Worm (Caenorhabditis elegans) whole organism, L2 larva: ENCODE results near the gene F42A10.7.
A peak's percentile ranks its signal among the peaks of the same experiment; 100 is the strongest.

Experiments
- C34F6.9 ChIP-seq: fragments of 150-350 bp; optimal IDR thresholded peaks from 2 replicates; lab custom pipeline; 2014; ENCODE audit warnings: missing biosample characterization, missing genetic modification characterization
- F13H6.1 ChIP-seq: sonication (generic microtip); optimal IDR thresholded peaks from 2 replicates; lab custom pipeline; 2016; ENCODE audit warnings: missing genetic modification characterization, missing compliant biosample characterization
- R02D3.7 ChIP-seq: fragments of 150-350 bp; optimal IDR thresholded peaks from 2 replicates; lab custom pipeline; 2014; ENCODE audit warnings: missing biosample characterization, missing genetic modification characterization
- Y55F3AM.14 ChIP-seq: fragments of 200-800 bp; sonication (Bioruptor generic); optimal IDR thresholded peaks from 2 replicates; lab custom pipeline; 2018; ENCODE audit warnings: mild to moderate bottlenecking, missing genetic modification characterization, missing compliant biosample characterization
- ZK546.5 ChIP-seq: sonication (generic microtip); optimal IDR thresholded peaks from 2 replicates; lab custom pipeline; 2017; ENCODE audit warnings: missing biosample characterization, missing genetic modification characterization
- alr-1 ChIP-seq: fragments of 150-350 bp; optimal IDR thresholded peaks from 2 replicates; lab custom pipeline; 2014; ENCODE audit warnings: missing biosample characterization, missing genetic modification characterization
- aly-2 ChIP-seq: fragments of 150-350 bp; optimal IDR thresholded peaks from 2 replicates; lab custom pipeline; 2014; ENCODE audit warnings: missing biosample characterization, missing genetic modification characterization
- ama-1 ChIP-seq: fragments of 150-350 bp; optimal IDR thresholded peaks from 2 replicates; lab custom pipeline; 2018; ENCODE audit warnings: inconsistent platforms
- blmp-1 ChIP-seq: sonication (generic microtip); optimal IDR thresholded peaks from 2 replicates; lab custom pipeline; 2017; ENCODE audit warnings: missing genetic modification characterization, mild to moderate bottlenecking, missing compliant biosample characterization, antibody characterized with exemption, moderate library complexity; ENCODE audit not compliant: insufficient read depth
- ceh-16 ChIP-seq: fragments of 150-350 bp; optimal IDR thresholded peaks from 2 replicates; lab custom pipeline; 2014; ENCODE audit warnings: missing biosample characterization, missing genetic modification characterization
- ceh-82 ChIP-seq: fragments of 150-350 bp; optimal IDR thresholded peaks from 2 replicates; lab custom pipeline; 2014; ENCODE audit warnings: missing biosample characterization, missing genetic modification characterization
- crh-2 ChIP-seq: sonication (generic microtip); optimal IDR thresholded peaks from 2 replicates; lab custom pipeline; 2017; ENCODE audit warnings: missing biosample characterization, missing genetic modification characterization
- dmd-4 ChIP-seq: sonication (generic microtip); optimal IDR thresholded peaks from 2 replicates; lab custom pipeline; 2017; ENCODE audit warnings: missing biosample characterization, missing genetic modification characterization
- egl-27 ChIP-seq: sonication (generic microtip); optimal IDR thresholded peaks from 3 replicates; lab custom pipeline; 2017; ENCODE audit warnings: missing biosample characterization, missing genetic modification reagents, missing genetic modification characterization
- elt-1 ChIP-seq: fragments of 150-350 bp; optimal IDR thresholded peaks from 2 replicates; lab custom pipeline; 2014; ENCODE audit warnings: missing biosample characterization, missing genetic modification characterization
- elt-3 ChIP-seq: sonication (generic microtip); optimal IDR thresholded peaks from 2 replicates; lab custom pipeline; 2017; ENCODE audit warnings: missing biosample characterization, missing genetic modification characterization
- fos-1 ChIP-seq: fragments of 150-350 bp; optimal IDR thresholded peaks from 2 replicates; lab custom pipeline; 2014; ENCODE audit warnings: missing biosample characterization, missing genetic modification characterization
- gmeb-1 ChIP-seq: fragments of 150-350 bp; optimal IDR thresholded peaks from 2 replicates; lab custom pipeline; 2014; ENCODE audit warnings: missing biosample characterization, missing genetic modification characterization
- lin-11 ChIP-seq: fragments of 150-350 bp; sonication (generic microtip); optimal IDR thresholded peaks from 2 replicates; lab custom pipeline; 2014; ENCODE audit warnings: missing biosample characterization, missing genetic modification characterization, inconsistent platforms, mixed read lengths
- lin-13 ChIP-seq: fragments of 150-350 bp; optimal IDR thresholded peaks from 2 replicates; lab custom pipeline; 2014; ENCODE audit warnings: missing biosample characterization, missing genetic modification reagents, missing genetic modification characterization
- lsy-2 ChIP-seq, 2 experiments: fragments of 150-350 bp in 1 of 2; sonication (generic microtip) in 1 of 2; optimal IDR thresholded peaks; 2 replicates each; lab custom pipeline; 2014 to 2017; ENCODE audit warnings: missing biosample characterization in 2 of 2, missing genetic modification characterization in 2 of 2
- mab-5 ChIP-seq: fragments of 150-350 bp; optimal IDR thresholded peaks from 2 replicates; lab custom pipeline; 2014; ENCODE audit warnings: missing biosample characterization, missing genetic modification characterization
- mbf-1 ChIP-seq: sonication (generic microtip); optimal IDR thresholded peaks from 2 replicates; lab custom pipeline; 2017; ENCODE audit warnings: missing biosample characterization, missing genetic modification characterization
- mdl-1 ChIP-seq, 2 experiments: fragments of 150-350 bp in 1 of 2; sonication (generic microtip) in 1 of 2; optimal IDR thresholded peaks; 2 replicates each; lab custom pipeline; 2017; ENCODE audit warnings: missing biosample characterization in 2 of 2, missing genetic modification characterization in 2 of 2
- nhr-10 ChIP-seq: sonication (generic microtip); optimal IDR thresholded peaks from 2 replicates; lab custom pipeline; 2017; ENCODE audit warnings: missing biosample characterization, missing genetic modification characterization
- nhr-11 ChIP-seq: fragments of 150-350 bp; optimal IDR thresholded peaks from 2 replicates; lab custom pipeline; 2014; ENCODE audit warnings: missing biosample characterization, missing genetic modification characterization
- nhr-12 ChIP-seq: fragments of 150-350 bp; optimal IDR thresholded peaks from 2 replicates; lab custom pipeline; 2014; ENCODE audit warnings: missing biosample characterization, missing genetic modification characterization
- nhr-129 ChIP-seq: fragments of 150-350 bp; optimal IDR thresholded peaks from 2 replicates; lab custom pipeline; 2014; ENCODE audit warnings: missing biosample characterization, missing genetic modification characterization
- nhr-21 ChIP-seq: fragments of 150-350 bp; optimal IDR thresholded peaks from 2 replicates; lab custom pipeline; 2014; ENCODE audit warnings: missing biosample characterization, missing genetic modification characterization
- nhr-23 ChIP-seq: fragments of 150-350 bp; optimal IDR thresholded peaks from 2 replicates; lab custom pipeline; 2014; ENCODE audit warnings: missing biosample characterization, missing genetic modification reagents, missing genetic modification characterization
- nhr-237 ChIP-seq: fragments of 150-350 bp; optimal IDR thresholded peaks from 2 replicates; lab custom pipeline; 2014; ENCODE audit warnings: missing biosample characterization, missing genetic modification characterization
- nhr-25 ChIP-seq: fragments of 150-350 bp; sonication (generic microtip); optimal IDR thresholded peaks from 3 replicates; lab custom pipeline; 2014; ENCODE audit warnings: missing biosample characterization, missing genetic modification characterization
- nhr-6 ChIP-seq: fragments of 150-350 bp; optimal IDR thresholded peaks from 2 replicates; lab custom pipeline; 2014; ENCODE audit warnings: missing biosample characterization, missing genetic modification characterization
- nhr-77 ChIP-seq: fragments of 150-350 bp; optimal IDR thresholded peaks from 2 replicates; lab custom pipeline; 2014; ENCODE audit warnings: missing biosample characterization, missing genetic modification characterization
- peb-1 ChIP-seq: fragments of 150-350 bp; optimal IDR thresholded peaks from 2 replicates; lab custom pipeline; 2014; ENCODE audit warnings: missing biosample characterization, missing genetic modification characterization
- sem-4 ChIP-seq: fragments of 150-350 bp; optimal IDR thresholded peaks from 2 replicates; lab custom pipeline; 2014; ENCODE audit warnings: missing biosample characterization, missing genetic modification reagents, missing genetic modification characterization
- skn-1 ChIP-seq: sonication (generic microtip); optimal IDR thresholded peaks from 2 replicates; lab custom pipeline; 2017; ENCODE audit warnings: missing biosample characterization, missing genetic modification characterization
- sma-3 ChIP-seq: sonication (generic microtip); optimal IDR thresholded peaks from 2 replicates; lab custom pipeline; 2016; ENCODE audit warnings: missing genetic modification reagents, missing genetic modification characterization, missing compliant biosample characterization
- sma-9 ChIP-seq, 2 experiments: fragments of 150-350 bp in 1 of 2; sonication (generic microtip) in 1 of 2; optimal IDR thresholded peaks; 2 replicates each; lab custom pipeline; 2014 to 2016; ENCODE audit warnings: missing genetic modification characterization in 2 of 2, mild to moderate bottlenecking in 1 of 2, missing biosample characterization in 1 of 2, missing compliant biosample characterization in 1 of 2, missing genetic modification reagents in 1 of 2, moderate library complexity in 1 of 2
- snpc-4 ChIP-seq: fragments of 150-350 bp; optimal IDR thresholded peaks from 2 replicates; lab custom pipeline; 2014; ENCODE audit warnings: missing biosample characterization, missing genetic modification characterization
- unc-39 ChIP-seq: fragments of 150-350 bp; optimal IDR thresholded peaks from 2 replicates; lab custom pipeline; 2014; ENCODE audit warnings: missing biosample characterization, missing genetic modification characterization
- unc-55 ChIP-seq: fragments of 150-350 bp; sonication (generic microtip); optimal IDR thresholded peaks from 3 replicates; lab custom pipeline; 2014; ENCODE audit warnings: missing biosample characterization, missing genetic modification reagents, missing genetic modification characterization
- unc-62 ChIP-seq: fragments of 150-350 bp; optimal IDR thresholded peaks from 2 replicates; lab custom pipeline; 2014; ENCODE audit warnings: missing biosample characterization, missing genetic modification reagents, missing genetic modification characterization
- zag-1 ChIP-seq: fragments of 150-350 bp; optimal IDR thresholded peaks from 2 replicates; lab custom pipeline; 2014; ENCODE audit warnings: missing biosample characterization, missing genetic modification characterization
- ztf-1 ChIP-seq: fragments of 200-800 bp; sonication (Bioruptor generic); conservative IDR thresholded peaks from 2 replicates; pipeline ENCODE4 v1.3.6; 2022; ENCODE audit warnings: missing genetic modification characterization, missing compliant biosample characterization
- ztf-11 ChIP-seq: sonication (generic microtip); optimal IDR thresholded peaks from 2 replicates; lab custom pipeline; 2017; ENCODE audit warnings: missing biosample characterization, missing genetic modification characterization
- ztf-4 ChIP-seq: fragments of 150-350 bp; optimal IDR thresholded peaks from 2 replicates; lab custom pipeline; 2014; ENCODE audit warnings: missing biosample characterization, missing genetic modification characterization

Gene F42A10.7

ce11 chrIII:6139932-6140612 is 38.4 kb downstream of the F42A10.7 start:
- TF ChIP-seq crh-2: peak; percentile 59
- TF ChIP-seq sem-4 (tag; lab: Kevin White, UChicago): peak; percentile 14
- TF ChIP-seq sma-3 (GFP tag; lab: Kevin White, UChicago): no peak
- TF ChIP-seq unc-39 (tag; lab: Kevin White, UChicago): no peak
- no peak for TF ChIP-seq elt-3
- no peak for TF ChIP-seq egl-27 (tag; lab: Kevin White, UChicago)
- TF ChIP-seq ama-1 (lab: Kevin White, UChicago): no peak
- no peak for TF ChIP-seq peb-1
- no peak for TF ChIP-seq ceh-82 (tag; lab: Kevin White, UChicago)
- no peak for TF ChIP-seq mab-5 (tag; lab: Kevin White, UChicago)
- no peak for TF ChIP-seq aly-2
- TF ChIP-seq ZK546.5 (tag; lab: Kevin White, UChicago): no peak
- no peak for TF ChIP-seq ztf-11 (tag; lab: Kevin White, UChicago)
- TF ChIP-seq nhr-77: no peak
- TF ChIP-seq skn-1 (tag; lab: Kevin White, UChicago): no peak
- TF ChIP-seq zag-1 (tag; lab: Kevin White, UChicago): peak; percentile 55
- TF ChIP-seq lin-13: no peak
- no peak for TF ChIP-seq R02D3.7 (tag; lab: Kevin White, UChicago)
- no peak for TF ChIP-seq nhr-21 (tag; lab: Kevin White, UChicago)
- TF ChIP-seq lsy-2 (tag; optimal IDR thresholded peaks at IDR 0.05; lab: Kevin White, UChicago): peak in 1 of 2 experiments; percentile 12
- no peak for TF ChIP-seq lin-11 (tag; lab: Kevin White, UChicago)
- TF ChIP-seq ztf-1 (GFP tag; lab: Robert Waterston, UW): no peak
- TF ChIP-seq nhr-237 (tag; lab: Kevin White, UChicago): no peak
- TF ChIP-seq elt-1 (tag; lab: Kevin White, UChicago): no peak
- no peak for TF ChIP-seq mdl-1 (tag; optimal IDR thresholded peaks at IDR 0.05; lab: Kevin White, UChicago)
- TF ChIP-seq fos-1 (tag; lab: Kevin White, UChicago): no peak
- TF ChIP-seq unc-62: no peak
- TF ChIP-seq nhr-129 (tag; lab: Kevin White, UChicago): peak; percentile 14
- no peak for TF ChIP-seq Y55F3AM.14 (GFP tag; lab: Kevin White, UChicago)
- TF ChIP-seq alr-1 (tag; lab: Kevin White, UChicago): no peak
- TF ChIP-seq ztf-4: no peak
- TF ChIP-seq ceh-16 (tag; lab: Kevin White, UChicago): no peak
- no peak for TF ChIP-seq nhr-10
- no peak for TF ChIP-seq nhr-23
- peak; percentile 53 for TF ChIP-seq F13H6.1
- TF ChIP-seq nhr-12 (tag; lab: Kevin White, UChicago): no peak
- TF ChIP-seq snpc-4 (tag; lab: Kevin White, UChicago): no peak
- TF ChIP-seq gmeb-1 (tag; lab: Kevin White, UChicago): no peak
- TF ChIP-seq nhr-25 (tag; lab: Kevin White, UChicago): no peak
- peak; percentile 45 for TF ChIP-seq sma-9 (GFP tag; optimal IDR thresholded peaks at IDR 0.05; lab: Kevin White, UChicago)
- no peak for TF ChIP-seq sma-9 (tag; optimal IDR thresholded peaks at IDR 0.05; lab: Kevin White, UChicago)
- no peak for TF ChIP-seq nhr-11 (tag; lab: Kevin White, UChicago)
- peak; percentile 48 for TF ChIP-seq C34F6.9 (tag; lab: Kevin White, UChicago)
- TF ChIP-seq nhr-6 (tag; lab: Kevin White, UChicago): no peak
- TF ChIP-seq unc-55 (GFP tag; lab: Kevin White, UChicago): peak; percentile 60
- TF ChIP-seq dmd-4 (tag; lab: Kevin White, UChicago): no peak
- no peak for TF ChIP-seq blmp-1 (tag; lab: Kevin White, UChicago)
- no peak for TF ChIP-seq mbf-1 (tag; lab: Kevin White, UChicago)
